Fruit fly (Drosophila melanogaster) whole organism, pupa: Measurements from ENCODE around the gene Ptp4E.

Experiments
- CG10348 ChIP-seq: fragments of 200-800 bp; sonication (Bioruptor generic); IDR thresholded peaks from 2 replicates; pipeline ENCODE4 v1.3.6; 2022; ENCODE audit warnings: missing biosample characterization, missing genetic modification characterization
- CG12605 ChIP-seq: fragments of 200-800 bp; sonication (Bioruptor generic); IDR thresholded peaks from 2 replicates; pipeline ENCODE4 v1.3.6; 2022; ENCODE audit warnings: missing biosample characterization, missing genetic modification characterization
- CG13204 ChIP-seq: fragments of 200-800 bp; sonication (Bioruptor generic); optimal IDR thresholded peaks from 2 replicates; lab custom pipeline; 2018; ENCODE audit warnings: missing biosample characterization, mild to moderate bottlenecking, missing genetic modification characterization, moderate library complexity
- CG14655 ChIP-seq: fragments of 200-800 bp; sonication (Bioruptor generic); optimal IDR thresholded peaks from 3 replicates; lab custom pipeline; 2017; ENCODE audit warnings: mild to moderate bottlenecking, missing biosample characterization, missing genetic modification reagents, missing genetic modification characterization
- CG15710 ChIP-seq: fragments of 200-800 bp; sonication (Bioruptor generic); optimal IDR thresholded peaks from 2 replicates; lab custom pipeline; 2018; ENCODE audit warnings: missing biosample characterization, mild to moderate bottlenecking, missing genetic modification characterization, moderate library complexity
- CG17806 ChIP-seq: fragments of 200-800 bp; sonication (Bioruptor generic); optimal IDR thresholded peaks from 2 replicates; lab custom pipeline; 2018; ENCODE audit warnings: missing biosample characterization, mild to moderate bottlenecking, missing genetic modification characterization, moderate library complexity
- CG32121 ChIP-seq: fragments of 200-800 bp; sonication (Bioruptor generic); IDR thresholded peaks from 2 replicates; pipeline ENCODE4 v1.3.6; 2022; ENCODE audit warnings: missing biosample characterization, missing genetic modification characterization
- CG34367 ChIP-seq: fragments of 200-800 bp; sonication (Bioruptor generic); optimal IDR thresholded peaks from 2 replicates; lab custom pipeline; 2018; ENCODE audit warnings: missing biosample characterization, mild to moderate bottlenecking, missing genetic modification characterization
- CG4496 ChIP-seq: fragments of 200-800 bp; sonication (Bioruptor generic); IDR thresholded peaks from 3 replicates; pipeline ENCODE4 v1.3.6; 2022; ENCODE audit warnings: missing biosample characterization, missing genetic modification characterization
- CG8159 ChIP-seq: fragments of 200-800 bp; sonication (Bioruptor generic); optimal IDR thresholded peaks from 3 replicates; lab custom pipeline; 2018; ENCODE audit warnings: missing biosample characterization, mild to moderate bottlenecking, missing genetic modification characterization, moderate library complexity
- CG8301 ChIP-seq: fragments of 200-800 bp; sonication (Bioruptor generic); optimal IDR thresholded peaks from 2 replicates; lab custom pipeline; 2018; ENCODE audit warnings: missing biosample characterization, mild to moderate bottlenecking, missing genetic modification characterization
- CG9948 ChIP-seq: fragments of 200-800 bp; sonication (Bioruptor generic); optimal IDR thresholded peaks from 2 replicates; lab custom pipeline; 2018; ENCODE audit warnings: missing biosample characterization, mild to moderate bottlenecking, missing genetic modification characterization, moderate library complexity
- D1 ChIP-seq: fragments of 200-800 bp; sonication (Bioruptor generic); optimal IDR thresholded peaks from 2 replicates; lab custom pipeline; 2018; ENCODE audit warnings: missing biosample characterization, mild to moderate bottlenecking, missing genetic modification characterization, moderate library complexity
- EcR ChIP-seq: fragments of 200-800 bp; sonication (Bioruptor generic); optimal IDR thresholded peaks from 3 replicates; lab custom pipeline; 2019; ENCODE audit warnings: missing biosample characterization, missing genetic modification characterization, mild to moderate bottlenecking, moderate library complexity, missing genetic modification reagents
- Ets98B ChIP-seq: fragments of 200-800 bp; sonication (Bioruptor generic); IDR thresholded peaks from 2 replicates; pipeline ENCODE4 v1.3.6; 2022; ENCODE audit warnings: missing biosample characterization, missing genetic modification characterization
- Pif1A ChIP-seq: fragments of 200-800 bp; sonication (Bioruptor generic); optimal IDR thresholded peaks from 3 replicates; lab custom pipeline; 2016; ENCODE audit warnings: missing biosample characterization, missing genetic modification characterization
- Pif1B ChIP-seq: fragments of 200-800 bp; sonication (Bioruptor generic); optimal IDR thresholded peaks from 3 replicates; lab custom pipeline; 2016; ENCODE audit warnings: missing biosample characterization, missing genetic modification characterization
- Snoo ChIP-seq: fragments of 200-800 bp; sonication (Bioruptor generic); optimal IDR thresholded peaks from 3 replicates; lab custom pipeline; 2017; ENCODE audit warnings: missing biosample characterization, mild to moderate bottlenecking, missing genetic modification characterization, inconsistent platforms
- fd96Ca ChIP-seq: fragments of 200-800 bp; sonication (Bioruptor generic); IDR thresholded peaks from 3 replicates; pipeline ENCODE4 v1.3.6; 2022; ENCODE audit warnings: missing biosample characterization, missing genetic modification characterization
- gl ChIP-seq: fragments of 200-800 bp; sonication (Bioruptor generic); optimal IDR thresholded peaks from 2 replicates; lab custom pipeline; 2018; ENCODE audit warnings: missing biosample characterization, mild to moderate bottlenecking, missing genetic modification characterization
- rn ChIP-seq: fragments of 200-800 bp; sonication (Bioruptor generic); IDR thresholded peaks from 2 replicates; pipeline ENCODE4 v1.3.6; 2022; ENCODE audit warnings: missing biosample characterization, missing genetic modification characterization

Ptp4E gene

DNA sequence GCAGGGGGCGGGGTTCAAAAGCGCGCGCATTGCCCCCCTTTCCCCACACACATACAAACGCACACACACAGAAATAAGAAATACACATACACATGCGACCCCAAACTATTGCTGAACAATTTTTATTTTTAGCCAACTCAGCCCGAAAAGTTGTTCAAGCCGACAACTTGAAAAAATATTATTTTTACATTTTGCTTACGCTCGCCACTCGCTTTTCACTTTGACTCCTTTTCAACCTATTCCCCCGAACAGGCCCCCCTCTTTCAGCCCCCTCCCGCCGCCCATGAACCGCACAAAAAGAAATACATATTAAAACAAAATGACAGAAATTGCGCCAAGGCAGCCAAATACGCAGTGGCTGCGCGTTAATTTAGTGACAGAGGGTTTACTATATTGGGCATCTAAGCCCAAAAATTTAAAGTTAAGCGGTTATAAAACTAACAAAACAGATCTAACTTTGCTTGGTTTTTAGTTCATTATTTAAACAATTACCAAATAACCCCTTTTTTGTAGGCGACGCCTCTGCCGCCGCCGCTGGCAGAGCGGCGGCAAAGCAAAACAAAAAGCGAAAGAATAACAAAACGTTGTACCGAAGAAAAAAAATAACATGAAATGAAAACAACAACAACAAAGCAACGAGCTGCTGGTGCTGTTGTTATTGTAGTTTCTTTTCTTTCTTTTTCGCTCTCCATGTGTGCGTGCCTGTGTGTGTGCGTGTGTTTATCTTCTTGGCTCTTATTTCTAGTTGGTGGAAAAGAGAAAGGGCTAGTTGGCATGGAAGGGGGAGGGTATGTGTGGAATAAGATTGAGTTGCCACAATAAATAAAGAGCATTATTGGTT, 28.8 kb upstream of the Ptp4E start:
- peak; percentile 100 for TF ChIP-seq gl (tag; lab: Kevin White, UChicago)
- peak; percentile 87 for TF ChIP-seq EcR
- TF ChIP-seq CG15710 (tag; lab: Kevin White, UChicago), result peak; percentile 100
- TF ChIP-seq CG8301, result peak; percentile 100
- peak; percentile 100 for TF ChIP-seq CG9948
- peak; percentile 100 for TF ChIP-seq Pif1A (GFP tag; lab: Kevin White, UChicago)
- peak; percentile 99 for TF ChIP-seq rn (GFP tag; lab: Robert Waterston, UW)
- peak; percentile 100 for TF ChIP-seq CG17806 (tag; lab: Kevin White, UChicago)
- peak; percentile 100 for TF ChIP-seq CG32121
- peak; percentile 100 for TF ChIP-seq CG8159
- peak; percentile 100 for TF ChIP-seq Ets98B (GFP tag; lab: Robert Waterston, UW)
- peak; percentile 100 for TF ChIP-seq Pif1B
- peak; percentile 100 for TF ChIP-seq CG4496 (GFP tag; lab: Robert Waterston, UW)
- peak; percentile 100 for TF ChIP-seq CG12605 (GFP tag; lab: Robert Waterston, UW)
- peak; percentile 100 for TF ChIP-seq D1
- peak; percentile 100 for TF ChIP-seq fd96Ca
- peak; percentile 100 for TF ChIP-seq CG14655 (GFP tag; lab: Kevin White, UChicago)
- peak; percentile 99 for TF ChIP-seq CG13204
- TF ChIP-seq Snoo (tag; lab: Kevin White, UChicago), result peak; percentile 100
- TF ChIP-seq CG10348 (GFP tag; lab: Robert Waterston, UW), result peak; percentile 99
- peak; percentile 100 for TF ChIP-seq CG34367 (tag; lab: Kevin White, UChicago)

dm6 chrX:4911060-4911459, 27.9 kb upstream of the Ptp4E start:
- no peak for TF ChIP-seq CG13204
- no peak for TF ChIP-seq Ets98B (GFP tag; lab: Robert Waterston, UW)
- no peak for TF ChIP-seq Snoo (tag; lab: Kevin White, UChicago)
- TF ChIP-seq CG17806 (tag; lab: Kevin White, UChicago), result no peak
- TF ChIP-seq D1, result no peak
- no peak for TF ChIP-seq CG8159
- no peak for TF ChIP-seq EcR

dm6 chrX:4911765-4912245, 27.1 kb upstream of the Ptp4E start:
- TF ChIP-seq CG13204, result peak; percentile 78
- TF ChIP-seq EcR, result peak; percentile 44
- peak; percentile 74 for TF ChIP-seq CG9948
- TF ChIP-seq gl (tag; lab: Kevin White, UChicago), result peak; percentile 77
- peak; percentile 89 for TF ChIP-seq Pif1B
- peak; percentile 62 for TF ChIP-seq CG32121
- peak; percentile 53 for TF ChIP-seq rn (GFP tag; lab: Robert Waterston, UW)
- peak; percentile 56 for TF ChIP-seq CG12605 (GFP tag; lab: Robert Waterston, UW)
- TF ChIP-seq CG8159, result peak; percentile 84
- TF ChIP-seq Snoo (tag; lab: Kevin White, UChicago), result peak; percentile 79
- peak; percentile 75 for TF ChIP-seq CG8301
- peak; percentile 84 for TF ChIP-seq CG15710 (tag; lab: Kevin White, UChicago)
- peak; percentile 61 for TF ChIP-seq Ets98B (GFP tag; lab: Robert Waterston, UW)
- TF ChIP-seq CG4496 (GFP tag; lab: Robert Waterston, UW), result peak; percentile 72
- peak; percentile 78; the same call in 2 of the 3 replicates for TF ChIP-seq fd96Ca
- TF ChIP-seq Pif1A (GFP tag; lab: Kevin White, UChicago), result peak; percentile 83
- peak; percentile 73 for TF ChIP-seq CG17806 (tag; lab: Kevin White, UChicago)
- peak; percentile 81 for TF ChIP-seq CG34367 (tag; lab: Kevin White, UChicago)
- no peak for TF ChIP-seq CG10348 (GFP tag; lab: Robert Waterston, UW)
- TF ChIP-seq CG14655 (GFP tag; lab: Kevin White, UChicago), result peak; percentile 91
- TF ChIP-seq D1, result peak; percentile 69

DNA sequence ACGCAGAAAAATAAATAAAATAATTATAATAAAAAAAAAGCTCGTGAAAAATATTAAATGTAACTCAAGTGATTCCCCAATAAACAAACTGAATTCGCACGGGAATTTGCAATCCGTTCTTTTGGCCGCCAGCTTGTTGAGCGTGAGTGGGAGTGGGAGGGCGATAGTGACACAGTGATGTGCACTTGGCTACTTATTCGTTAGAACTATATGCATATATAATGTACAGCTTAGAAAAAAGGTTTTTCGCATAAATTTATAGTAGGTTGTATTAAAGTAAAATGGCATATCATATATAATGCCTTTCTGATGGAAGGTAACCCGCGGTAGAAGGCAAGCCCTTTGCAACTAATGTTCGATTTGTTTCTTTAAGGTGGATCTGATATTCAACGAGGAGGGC, 26.6 kb upstream of the Ptp4E start:
- TF ChIP-seq CG12605 (GFP tag; lab: Robert Waterston, UW) (no peak), CG34367 (tag; lab: Kevin White, UChicago) (no peak), CG15710 (tag; lab: Kevin White, UChicago) (no peak), Pif1A (GFP tag; lab: Kevin White, UChicago) (no peak), EcR (no peak), CG13204 (no peak), gl (tag; lab: Kevin White, UChicago) (no peak), CG32121 (no peak), CG17806 (tag; lab: Kevin White, UChicago) (no peak), CG9948 (no peak), Ets98B (GFP tag; lab: Robert Waterston, UW) (no peak; the same call in 1 of the 2 replicates), CG14655 (GFP tag; lab: Kevin White, UChicago) (no peak), CG8159 (no peak), fd96Ca (no peak)
- TF ChIP-seq, all 21 proteins: peak for 0

DNA sequence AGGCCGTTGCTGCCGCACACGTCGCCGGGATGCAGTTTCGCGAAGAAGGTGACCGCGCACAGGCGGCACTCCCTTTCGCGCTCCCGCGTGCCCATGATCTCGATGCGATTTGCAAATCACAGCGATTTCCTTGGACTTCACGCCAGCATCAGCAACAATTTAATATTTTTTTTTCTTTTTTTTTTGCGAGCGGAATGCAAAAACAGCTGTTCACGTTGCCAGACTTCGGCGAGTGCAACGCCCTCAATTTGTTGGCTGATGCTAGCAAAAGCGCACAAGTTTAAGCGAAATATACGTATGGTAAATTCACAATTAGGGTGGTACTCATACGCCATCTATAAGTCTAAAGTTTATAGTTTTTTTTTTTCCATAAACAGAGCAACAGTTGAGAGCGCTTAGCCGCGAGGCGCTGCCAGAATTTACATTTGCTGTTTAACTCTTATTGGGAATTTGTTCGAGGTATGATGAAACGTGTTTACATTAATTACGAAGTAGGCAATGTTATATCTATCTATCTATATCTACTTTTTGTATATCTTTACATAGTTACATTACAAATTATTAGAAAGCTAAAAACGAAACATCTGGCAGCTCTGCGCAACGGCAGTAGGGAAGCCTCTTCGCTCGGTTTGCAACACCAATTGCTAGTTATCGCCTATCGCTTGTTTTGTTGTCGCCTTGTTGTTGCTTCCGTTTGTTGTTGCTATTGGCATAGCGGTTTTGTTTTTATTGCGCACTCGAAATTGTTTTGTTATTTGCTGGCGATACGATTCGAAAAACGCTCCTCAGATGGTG, 20.5 kb upstream of the Ptp4E start, which contains the start of the genes CG4041 and Hgsnat:
CG4041 (minus strand) TSS at position 220 of the 795 bp plus-strand sequence.
Hgsnat (plus strand) TSS at position 503 of the 795 bp plus-strand sequence.
- TF ChIP-seq CG15710 (tag; lab: Kevin White, UChicago) (no peak), CG14655 (GFP tag; lab: Kevin White, UChicago) (peak; percentile 22), fd96Ca (0 out of 3 replicates have a peak, but pooled peaks have one; percentile 5), rn (GFP tag; lab: Robert Waterston, UW) (no peak), CG8159 (peak; percentile 12), Ets98B (GFP tag; lab: Robert Waterston, UW) (no peak), CG13204 (no peak), Pif1B (no peak), EcR (peak; percentile 95)
